Fruit fly (Drosophila melanogaster) whole organism, embryonic: ENCODE data around the gene CG8369.
A peak's percentile ranks its signal among the peaks of the same experiment; 100 is the strongest.

ENCODE experiments used
- Abd-B ChIP-seq: fragments of 200-800 bp; sonication (Bioruptor generic); optimal IDR thresholded peaks from 2 replicates; lab custom pipeline; 2018; ENCODE audit warnings: missing biosample characterization, mild to moderate bottlenecking, missing genetic modification characterization, moderate library complexity
- Adf1 ChIP-seq: fragments of 200-800 bp; sonication (Bioruptor generic); IDR thresholded peaks from 2 replicates; pipeline ENCODE4 v1.3.6; 2022; ENCODE audit warnings: missing biosample characterization, missing genetic modification characterization
- CG10366 ChIP-seq: fragments of 200-800 bp; sonication (Bioruptor generic); IDR thresholded peaks from 2 replicates; pipeline ENCODE4 v1.3.6; 2022; ENCODE audit warnings: missing biosample characterization, missing genetic modification characterization
- CG10543 ChIP-seq: fragments of 200-800 bp; sonication (Bioruptor generic); optimal IDR thresholded peaks from 3 replicates; lab custom pipeline; 2017; ENCODE audit warnings: missing biosample characterization, mild to moderate bottlenecking, missing genetic modification characterization, moderate library complexity
- CG10654 ChIP-seq: fragments of 200-800 bp; sonication (Bioruptor generic); optimal IDR thresholded peaks from 2 replicates; lab custom pipeline; 2016; ENCODE audit warnings: missing biosample characterization, missing genetic modification characterization
- CG12236 ChIP-seq: fragments of 200-800 bp; sonication (Bioruptor generic); optimal IDR thresholded peaks from 2 replicates; lab custom pipeline; 2016; ENCODE audit warnings: missing biosample characterization, missing genetic modification characterization
- CG12659 ChIP-seq: fragments of 200-800 bp; sonication (Bioruptor generic); optimal IDR thresholded peaks from 3 replicates; lab custom pipeline; 2017; ENCODE audit warnings: mild to moderate bottlenecking, missing biosample characterization, missing genetic modification reagents, missing genetic modification characterization
- CG12942 ChIP-seq: fragments of 200-800 bp; sonication (Bioruptor generic); optimal IDR thresholded peaks from 3 replicates; lab custom pipeline; 2016; ENCODE audit warnings: missing biosample characterization, missing genetic modification characterization
- CG13624 ChIP-seq: fragments of 200-800 bp; sonication (Bioruptor generic); optimal IDR thresholded peaks from 2 replicates; lab custom pipeline; 2016; ENCODE audit warnings: missing biosample characterization, missing genetic modification characterization
- CG13894 ChIP-seq: fragments of 200-800 bp; sonication (Bioruptor generic); optimal IDR thresholded peaks from 3 replicates; lab custom pipeline; 2018; ENCODE audit warnings: missing biosample characterization, mild to moderate bottlenecking, missing genetic modification characterization, moderate library complexity
- CG14860 ChIP-seq: fragments of 200-800 bp; sonication (Bioruptor generic); IDR thresholded peaks from 3 replicates; pipeline ENCODE4 v1.3.6; 2022; ENCODE audit warnings: missing biosample characterization, missing genetic modification characterization; ENCODE audit not compliant: partially characterized antibody
- CG1647 ChIP-seq: fragments of 200-800 bp; sonication (Bioruptor generic); optimal IDR thresholded peaks from 3 replicates; lab custom pipeline; 2016; ENCODE audit warnings: missing biosample characterization, missing genetic modification characterization
- CG16813 ChIP-seq: fragments of 200-800 bp; sonication (Bioruptor generic); IDR thresholded peaks from 3 replicates; pipeline ENCODE4 v1.3.6; 2022; ENCODE audit warnings: missing biosample characterization, missing genetic modification characterization; ENCODE audit not compliant: partially characterized antibody
- CG2116 ChIP-seq: fragments of 200-800 bp; sonication (Bioruptor generic); optimal IDR thresholded peaks from 3 replicates; lab custom pipeline; 2018; ENCODE audit warnings: missing biosample characterization, mild to moderate bottlenecking, missing genetic modification characterization
- CG30020 ChIP-seq: fragments of 200-800 bp; optimal IDR thresholded peaks from 2 replicates; lab custom pipeline; 2019; ENCODE audit warnings: missing biosample characterization, mild to moderate bottlenecking, missing genetic modification characterization, moderate library complexity
- CG32767 ChIP-seq: fragments of 200-800 bp; sonication (Bioruptor generic); IDR thresholded peaks from 2 replicates; pipeline ENCODE4 v1.3.6; 2022; ENCODE audit warnings: missing biosample characterization, missing genetic modification characterization
- CG7987 ChIP-seq: fragments of 200-800 bp; sonication (Bioruptor generic); optimal IDR thresholded peaks from 2 replicates; lab custom pipeline; 2018; ENCODE audit warnings: missing biosample characterization, mild to moderate bottlenecking, missing genetic modification characterization, moderate library complexity
- CG8944 ChIP-seq: fragments of 200-800 bp; sonication (Bioruptor generic); optimal IDR thresholded peaks from 3 replicates; lab custom pipeline; 2016; ENCODE audit warnings: missing biosample characterization, missing genetic modification characterization
- CG9609 ChIP-seq: fragments of 200-800 bp; sonication (Bioruptor generic); optimal IDR thresholded peaks from 3 replicates; lab custom pipeline; 2016; ENCODE audit warnings: missing biosample characterization, missing genetic modification characterization
- CoRest ChIP-seq: fragments of 200-800 bp; sonication (Bioruptor generic); optimal IDR thresholded peaks from 3 replicates; lab custom pipeline; 2018; ENCODE audit warnings: missing biosample characterization, mild to moderate bottlenecking, missing genetic modification characterization, moderate library complexity
- Dp ChIP-seq: fragments of 200-800 bp; sonication (Bioruptor generic); optimal IDR thresholded peaks from 2 replicates; lab custom pipeline; 2018; ENCODE audit warnings: missing biosample characterization, mild to moderate bottlenecking, missing genetic modification characterization, moderate library complexity
- Dref ChIP-seq: fragments of 200-800 bp; sonication (Bioruptor generic); IDR thresholded peaks from 2 replicates; pipeline ENCODE4 v1.3.6; 2022; ENCODE audit warnings: missing biosample characterization, missing genetic modification characterization
- Fer3 ChIP-seq: fragments of 200-800 bp; sonication (Bioruptor generic); optimal IDR thresholded peaks from 2 replicates; lab custom pipeline; 2018; ENCODE audit warnings: missing biosample characterization, mild to moderate bottlenecking, missing genetic modification characterization, moderate library complexity
- Gug ChIP-seq: fragments of 200-800 bp; sonication (Bioruptor generic); IDR thresholded peaks from 4 replicates; pipeline ENCODE4 v1.3.6; 2022; ENCODE audit warnings: missing biosample characterization, missing genetic modification characterization
- HLH3B ChIP-seq: fragments of 200-800 bp; sonication (Bioruptor generic); IDR thresholded peaks from 2 replicates; pipeline ENCODE4 v1.3.6; 2022; ENCODE audit warnings: missing biosample characterization, missing genetic modification characterization
- HLH54F ChIP-seq: fragments of 200-800 bp; sonication (Bioruptor generic); optimal IDR thresholded peaks from 3 replicates; lab custom pipeline; 2016; ENCODE audit warnings: missing biosample characterization, missing genetic modification characterization
- MESR4 ChIP-seq: fragments of 200-800 bp; sonication (Bioruptor generic); optimal IDR thresholded peaks from 2 replicates; lab custom pipeline; 2018; ENCODE audit warnings: missing biosample characterization, mild to moderate bottlenecking, missing genetic modification characterization, moderate library complexity
- Pdp1 ChIP-seq, 2 experiments: fragments of 200-800 bp; sonication (Bioruptor generic); optimal IDR thresholded peaks; 3 replicates each; lab custom pipeline; 2016; ENCODE audit warnings: missing biosample characterization in 2 of 2, missing genetic modification characterization in 2 of 2, mild to moderate bottlenecking in 1 of 2, moderate library complexity in 1 of 2
- Taf1 ChIP-seq: fragments of 200-800 bp; sonication (Bioruptor generic); IDR thresholded peaks from 2 replicates; pipeline ENCODE4 v1.3.6; 2022; ENCODE audit warnings: missing biosample characterization, missing genetic modification characterization
- Vsx1 ChIP-seq: fragments of 200-800 bp; sonication (Bioruptor generic); optimal IDR thresholded peaks from 2 replicates; lab custom pipeline; 2017; ENCODE audit warnings: missing biosample characterization, mild to moderate bottlenecking, missing genetic modification characterization, missing genetic modification reagents
- ac ChIP-seq: fragments of 200-800 bp; sonication (Bioruptor generic); optimal IDR thresholded peaks from 3 replicates; lab custom pipeline; 2017; ENCODE audit warnings: missing biosample characterization, mild to moderate bottlenecking, missing genetic modification characterization
- cg ChIP-seq: fragments of 200-800 bp; sonication (Bioruptor generic); optimal IDR thresholded peaks from 3 replicates; lab custom pipeline; 2019; ENCODE audit warnings: missing biosample characterization, mild to moderate bottlenecking, missing genetic modification characterization, moderate library complexity
- chn ChIP-seq: fragments of 200-800 bp; sonication (Bioruptor generic); optimal IDR thresholded peaks from 2 replicates; lab custom pipeline; 2016; ENCODE audit warnings: missing biosample characterization, missing genetic modification characterization
- croc ChIP-seq: fragments of 200-800 bp; sonication (Bioruptor generic); conservative IDR thresholded peaks from 3 replicates; pipeline ENCODE4 v1.3.6; 2022; ENCODE audit warnings: missing biosample characterization, missing genetic modification characterization
- danr ChIP-seq: fragments of 200-800 bp; sonication (Bioruptor generic); IDR thresholded peaks from 2 replicates; pipeline ENCODE4 v1.3.6; 2022; ENCODE audit warnings: missing biosample characterization, missing genetic modification characterization
- disco-r ChIP-seq: fragments of 200-800 bp; sonication (Bioruptor generic); optimal IDR thresholded peaks from 2 replicates; lab custom pipeline; 2016; ENCODE audit warnings: missing biosample characterization, missing genetic modification characterization
- dpn ChIP-seq, 2 experiments: fragments of 200-800 bp; sonication (Bioruptor generic); optimal IDR thresholded peaks; 3 replicates each; lab custom pipeline; 2016; ENCODE audit warnings: missing biosample characterization in 2 of 2, missing genetic modification characterization in 2 of 2
- dysf ChIP-seq: fragments of 200-800 bp; sonication (Bioruptor generic); IDR thresholded peaks from 3 replicates; pipeline ENCODE4 v1.3.6; 2022; ENCODE audit warnings: missing biosample characterization, missing genetic modification characterization
- gfzf ChIP-seq: fragments of 200-800 bp; sonication (Bioruptor generic); optimal IDR thresholded peaks from 2 replicates; lab custom pipeline; 2016; ENCODE audit warnings: missing biosample characterization, mild to moderate bottlenecking, missing genetic modification characterization, moderate library complexity
- her ChIP-seq: fragments of 200-800 bp; sonication (Bioruptor generic); optimal IDR thresholded peaks from 2 replicates; lab custom pipeline; 2016; ENCODE audit warnings: missing biosample characterization, missing genetic modification characterization
- inv ChIP-seq: fragments of 200-800 bp; sonication (Bioruptor generic); IDR thresholded peaks from 2 replicates; pipeline ENCODE4 v1.3.6; 2022; ENCODE audit warnings: missing biosample characterization, missing genetic modification characterization; ENCODE audit not compliant: partially characterized antibody
- lbe ChIP-seq: fragments of 200-800 bp; sonication (Bioruptor generic); optimal IDR thresholded peaks from 2 replicates; lab custom pipeline; 2016; ENCODE audit warnings: missing biosample characterization, mild to moderate bottlenecking, missing genetic modification characterization
- nom ChIP-seq: fragments of 200-800 bp; sonication (Bioruptor generic); optimal IDR thresholded peaks from 2 replicates; lab custom pipeline; 2017; ENCODE audit warnings: missing biosample characterization, missing genetic modification characterization, mild to moderate bottlenecking, moderate library complexity, missing genetic modification reagents
- pnt ChIP-seq: fragments of 200-800 bp; sonication (Bioruptor generic); optimal IDR thresholded peaks from 3 replicates; lab custom pipeline; 2016; ENCODE audit warnings: missing biosample characterization, missing genetic modification characterization
- sima ChIP-seq: fragments of 200-800 bp; sonication (Bioruptor generic); optimal IDR thresholded peaks from 2 replicates; lab custom pipeline; 2016; ENCODE audit warnings: missing biosample characterization, missing genetic modification characterization
- sr ChIP-seq: fragments of 200-800 bp; sonication (Bioruptor generic); IDR thresholded peaks from 3 replicates; pipeline ENCODE4 v1.3.6; 2022; ENCODE audit warnings: missing biosample characterization, missing genetic modification characterization
- tap ChIP-seq: fragments of 200-800 bp; optimal IDR thresholded peaks from 3 replicates; lab custom pipeline; 2019; ENCODE audit warnings: missing biosample characterization, mild to moderate bottlenecking, missing genetic modification characterization, moderate library complexity
- tio ChIP-seq: fragments of 200-800 bp; sonication (Bioruptor generic); optimal IDR thresholded peaks from 2 replicates; lab custom pipeline; 2017; ENCODE audit warnings: missing biosample characterization, missing genetic modification characterization, inconsistent platforms
- tll ChIP-seq, 2 experiments: fragments of 200-800 bp in 1 of 2; fragments of >200 bp in 1 of 2; sonication (Bioruptor generic) in 1 of 2; optimal IDR thresholded peaks; 2 replicates each; lab custom pipeline; 2017 to 2019; ENCODE audit warnings: missing biosample characterization in 2 of 2, missing genetic modification characterization in 2 of 2, mild to moderate bottlenecking in 1 of 2, moderate library complexity in 1 of 2
- vnd ChIP-seq: fragments of 200-800 bp; sonication (Bioruptor generic); IDR thresholded peaks from 3 replicates; pipeline ENCODE4 v1.3.6; 2022; ENCODE audit warnings: missing biosample characterization, missing genetic modification characterization; ENCODE audit not compliant: partially characterized antibody

The CG8369 gene

DNA sequence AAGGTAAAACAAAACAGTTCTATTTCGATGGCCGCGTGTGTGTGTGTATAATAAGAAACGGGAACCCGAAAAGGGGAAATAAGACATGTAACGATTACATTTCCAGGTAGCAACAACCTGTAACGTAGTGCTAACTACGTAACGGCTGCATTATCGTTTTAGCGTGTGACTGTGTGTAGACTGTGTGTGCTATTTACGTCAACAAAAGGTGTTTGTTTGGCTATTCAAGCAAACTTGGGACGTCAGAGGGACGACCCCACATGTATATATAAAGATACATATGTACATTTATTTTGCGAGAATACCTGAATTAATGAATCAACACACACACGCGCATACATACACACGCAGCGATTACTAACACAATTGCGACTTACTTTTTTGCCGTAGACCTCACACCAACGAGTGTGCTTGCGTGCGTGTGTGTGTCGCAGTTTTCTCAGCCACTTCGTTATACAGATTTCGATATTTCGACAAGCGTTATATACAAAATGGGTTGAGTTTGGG, 2.2 kb upstream of the CG8369 start (continued):
- TF ChIP-seq disco-r (GFP tag; lab: Kevin White, UChicago) (no peak), tll (GFP tag; optimal IDR thresholded peaks at IDR 0.05; lab: Kevin White, UChicago) (peak in 1 of 2 experiments; percentile 63), CG10366 (GFP tag; lab: Robert Waterston, UW) (no peak), tio (GFP tag; lab: Kevin White, UChicago) (no peak), CG13624 (GFP tag; lab: Kevin White, UChicago) (peak; percentile 48), her (GFP tag; lab: Kevin White, UChicago) (peak; percentile 28), sr (GFP tag; lab: Robert Waterston, UW) (no peak), MESR4 (GFP tag; lab: Kevin White, UChicago) (no peak), lbe (peak; percentile 11), Adf1 (GFP tag; lab: Robert Waterston, UW) (peak; percentile 8; the same call in 1 of the 2 replicates), inv (no peak), CG10654 (GFP tag; lab: Kevin White, UChicago) (no peak), cg (GFP tag; lab: Kevin White, UChicago) (peak; percentile 86), CG2116 (no peak), CG10543 (GFP tag; lab: Kevin White, UChicago) (peak; percentile 48), Taf1 (no peak), CoRest (tag; lab: Kevin White, UChicago) (no peak), Abd-B (GFP tag; lab: Kevin White, UChicago) (no peak), CG7987 (GFP tag; lab: Kevin White, UChicago) (peak; percentile 8), HLH3B (peak; percentile 14; the same call in 1 of the 2 replicates), CG16813 (GFP tag; lab: Robert Waterston, UW) (no peak), CG13894 (tag; lab: Kevin White, UChicago) (peak; percentile 25), CG9609 (no peak), croc (GFP tag; lab: Robert Waterston, UW) (no peak), vnd (no peak), CG1647 (peak; percentile 54), CG12942 (GFP tag; lab: Kevin White, UChicago) (no peak), Fer3 (tag; lab: Kevin White, UChicago) (peak; percentile 11), Vsx1 (GFP tag; lab: Kevin White, UChicago) (no peak), Gug (GFP tag; lab: Robert Waterston, UW) (no peak), CG8944 (GFP tag; lab: Kevin White, UChicago) (no peak), dysf (GFP tag; lab: Robert Waterston, UW) (no peak), nom (GFP tag; lab: Kevin White, UChicago) (no peak), Dp (no peak), Pdp1 (GFP tag; optimal IDR thresholded peaks at IDR 0.05; lab: Kevin White, UChicago) (peak in 1 of 2 experiments; percentile 57), CG12659 (GFP tag; lab: Kevin White, UChicago) (peak; percentile 4), chn (GFP tag; lab: Kevin White, UChicago) (no peak), dpn (GFP tag; optimal IDR thresholded peaks at IDR 0.05; lab: Kevin White, UChicago) (no peak), danr (GFP tag; lab: Robert Waterston, UW) (peak; percentile 34; the same call in 1 of the 2 replicates), CG14860 (GFP tag; lab: Robert Waterston, UW) (no peak), sima (GFP tag; lab: Kevin White, UChicago) (no peak), CG30020 (no peak), ac (GFP tag; lab: Kevin White, UChicago) (peak; percentile 29), CG32767 (GFP tag; lab: Robert Waterston, UW) (no peak), pnt (GFP tag; lab: Kevin White, UChicago) (peak; percentile 14), Dref (GFP tag; lab: Robert Waterston, UW) (no peak), HLH54F (GFP tag; lab: Kevin White, UChicago) (no peak), gfzf (no peak), CG12236 (GFP tag; lab: Kevin White, UChicago) (no peak), tap (no peak)
